Fruit fly (Drosophila melanogaster): ENCODE data around the gene CG8202.
A peak's percentile ranks its signal among the peaks of the same experiment; 100 is the strongest.

CG8202 gene

dm6 chr3R:8712722-8713131 is 19.2 kb upstream of the CG8202 start, which contains the start of gene CG8112 (continued):
- TF ChIP-seq Dek (tag; optimal IDR thresholded peaks at IDR 0.05) (no peak), CG12769 (tag; optimal IDR thresholded peaks at IDR 0.05) (no peak), tin (GFP tag; optimal IDR thresholded peaks at IDR 0.05) (no peak), Pdp1 (GFP tag; optimal IDR thresholded peaks at IDR 0.05) (no peak), CG15601 (tag; optimal IDR thresholded peaks at IDR 0.05) (no peak), so (GFP tag; IDR thresholded peaks at IDR 0.05) (no peak), pnt (GFP tag; optimal IDR thresholded peaks at IDR 0.05) (no peak), CG16863 (GFP tag; optimal IDR thresholded peaks at IDR 0.05) (no peak), ATbp (GFP tag; optimal IDR thresholded peaks at IDR 0.05) (peak; percentile 15), Nf-YB (GFP tag; optimal IDR thresholded peaks at IDR 0.05) (peak; percentile 6), CG10209 (GFP tag; optimal IDR thresholded peaks at IDR 0.05) (peak; percentile 16), CG10267 (tag; optimal IDR thresholded peaks at IDR 0.05) (no peak), fd96Cb (tag; optimal IDR thresholded peaks at IDR 0.05) (peak; percentile 13), CG43689 (GFP tag; IDR thresholded peaks at IDR 0.05) (no peak), CG4404 (GFP tag; IDR thresholded peaks at IDR 0.05) (no peak), CG7745 (tag; optimal IDR thresholded peaks at IDR 0.05) (no peak), CG2199 (GFP tag; IDR thresholded peaks at IDR 0.05) (no peak), CG4854 (GFP tag; optimal IDR thresholded peaks at IDR 0.05) (no peak), zen (tag; optimal IDR thresholded peaks at IDR 0.05) (no peak), CG9727 (GFP tag; optimal IDR thresholded peaks at IDR 0.05) (peak; percentile 28), bbx (GFP tag; IDR thresholded peaks at IDR 0.05; ENCODE audit: partially characterized antibody) (no peak), Jarid2 (GFP tag; optimal IDR thresholded peaks at IDR 0.05) (no peak), CG15514 (GFP tag; optimal IDR thresholded peaks at IDR 0.05) (peak; percentile 24), MESR4 (GFP tag; optimal IDR thresholded peaks at IDR 0.05) (no peak), ftz-f1 (GFP tag; optimal IDR thresholded peaks at IDR 0.05) (no peak), CG13624 (GFP tag; optimal IDR thresholded peaks at IDR 0.05) (no peak), CG9609 (GFP tag; optimal IDR thresholded peaks at IDR 0.05) (no peak), Drgx (GFP tag; IDR thresholded peaks at IDR 0.05) (peak; percentile 35; the same call in 1 of the 2 replicates), CG11085 (GFP tag; IDR thresholded peaks at IDR 0.05) (no peak), CG8478 (optimal IDR thresholded peaks at IDR 0.05) (no peak), dysf (GFP tag; IDR thresholded peaks at IDR 0.05) (no peak), CG12236 (GFP tag; optimal IDR thresholded peaks at IDR 0.05) (no peak), chm (GFP tag; IDR thresholded peaks at IDR 0.05) (no peak), pzg (GFP tag; optimal IDR thresholded peaks at IDR 0.05) (no peak), lbe (GFP tag; optimal IDR thresholded peaks at IDR 0.05) (peak; percentile 32)

- no peak for TF ChIP-seq CG4424 (GFP tag; optimal IDR thresholded peaks at IDR 0.05)
- TF ChIP-seq kah (GFP tag; optimal IDR thresholded peaks at IDR 0.05) = peak; percentile 94
- no peak for TF ChIP-seq HLH3B (GFP tag; IDR thresholded peaks at IDR 0.05)
- TF ChIP-seq CG31224 (GFP tag; IDR thresholded peaks at IDR 0.05) = no peak
- no peak for TF ChIP-seq CG7556 (GFP tag; optimal IDR thresholded peaks at IDR 0.05)
- no peak for TF ChIP-seq CG4328 (GFP tag; optimal IDR thresholded peaks at IDR 0.05)
- TF ChIP-seq Sry-δ (GFP tag; optimal IDR thresholded peaks at IDR 0.05) = no peak
- peak; percentile 53 for TF ChIP-seq scrt (GFP tag; optimal IDR thresholded peaks at IDR 0.05)
- TF ChIP-seq CG33557 (GFP tag; optimal IDR thresholded peaks at IDR 0.05) = no peak
- no peak for TF ChIP-seq CG15479 (GFP tag; optimal IDR thresholded peaks at IDR 0.05)
- TF ChIP-seq Sin3A (optimal IDR thresholded peaks at IDR 0.05) = no peak
- no peak for TF ChIP-seq CG32767 (GFP tag; IDR thresholded peaks at IDR 0.05)
- no peak for TF ChIP-seq Stat92E (GFP tag; optimal IDR thresholded peaks at IDR 0.05)
- no peak for TF ChIP-seq CG6689 (GFP tag; IDR thresholded peaks at IDR 0.05)
- TF ChIP-seq h (optimal IDR thresholded peaks at IDR 0.05) = no peak
- TF ChIP-seq Chrac-16 (GFP tag; optimal IDR thresholded peaks at IDR 0.05) = no peak
- TF ChIP-seq Gsc (GFP tag; IDR thresholded peaks at IDR 0.05) = no peak
- TF ChIP-seq nmo (GFP tag; optimal IDR thresholded peaks at IDR 0.05) = no peak
- no peak for TF ChIP-seq grau (tag; optimal IDR thresholded peaks at IDR 0.05)
Observed at dm6 chr3R:8715371-8715770, 16.5 kb upstream of the CG8202 start.

All from whole organism, embryonic.